Fruit fly (Drosophila melanogaster) whole organism: ENCODE results near the gene pum.

Source experiments
- CG8478 ChIP-seq: fragments of >200 bp; optimal IDR thresholded peaks from 2 replicates; lab custom pipeline; 2018; ENCODE audit warnings: inconsistent platforms
- Dll ChIP-seq: fragments of >200 bp; optimal IDR thresholded peaks from 2 replicates; lab custom pipeline; 2017
- EcR ChIP-seq, 2 experiments: fragments of >200 bp; optimal IDR thresholded peaks; 2 replicates each; lab custom pipeline; 2017; ENCODE audit warnings: missing biosample characterization in 2 of 2, missing genetic modification characterization in 2 of 2, missing genetic modification reagents in 2 of 2
- pan ChIP-seq: fragments of >200 bp; optimal IDR thresholded peaks from 2 replicates; lab custom pipeline; 2017
- psq ChIP-seq: fragments of >200 bp; optimal IDR thresholded peaks from 2 replicates; lab custom pipeline; 2017
- usp ChIP-seq: fragments of >200 bp; optimal IDR thresholded peaks from 2 replicates; lab custom pipeline; 2017; ENCODE audit warnings: missing biosample characterization, missing genetic modification characterization, mixed read lengths

DNA sequence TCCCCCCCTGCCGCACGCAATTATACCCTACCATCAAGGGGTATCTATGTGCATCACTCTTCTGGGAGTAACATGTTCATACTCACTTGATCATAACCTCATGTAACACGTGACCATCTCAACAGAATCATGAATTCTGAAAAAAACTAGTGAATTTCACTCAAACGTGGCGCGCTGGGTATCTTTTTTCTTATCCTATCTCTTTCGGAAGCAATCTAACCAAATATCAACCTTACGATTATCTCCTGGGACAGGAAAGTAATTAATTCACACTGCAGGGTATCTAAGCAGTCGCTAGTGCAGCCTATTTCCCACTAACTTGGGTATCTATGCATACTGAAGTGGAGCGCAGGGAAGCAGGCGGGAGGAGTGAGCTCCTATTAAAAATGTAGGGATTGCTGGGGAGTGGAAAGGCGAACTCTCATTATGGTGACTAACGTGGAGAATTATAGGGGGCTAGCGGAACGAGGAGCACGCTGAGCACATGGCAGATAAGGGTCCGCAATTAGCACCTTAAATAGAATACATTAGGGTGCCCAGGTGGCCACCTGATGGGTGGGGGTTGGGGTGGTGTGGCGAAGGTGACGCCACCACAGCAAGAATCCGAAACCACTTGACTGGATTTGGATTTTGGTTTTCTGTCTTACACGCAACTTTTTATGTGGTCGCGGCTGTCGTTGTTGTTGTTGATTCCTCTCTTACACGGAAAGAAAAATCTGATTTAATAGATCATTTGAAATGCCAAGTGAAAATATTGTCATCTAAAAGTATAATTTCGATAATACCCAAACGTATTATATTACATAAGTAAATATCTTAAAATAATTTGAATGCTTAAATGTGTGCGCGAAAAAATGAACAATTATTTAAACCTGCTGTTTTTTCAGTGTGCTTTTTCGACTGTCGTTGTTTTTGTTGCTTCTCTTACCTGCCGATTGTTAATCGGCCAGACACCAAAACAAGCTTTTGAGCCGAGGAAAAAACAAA is 182.1 kb downstream of the pum start:
- TF ChIP-seq usp (no peak), EcR (GFP tag; optimal IDR thresholded peaks at IDR 0.05; lab: Kevin White, UChicago) (no peak), Dll (lab: Kevin White, UChicago) (no peak), psq (no peak), CG8478 (lab: Kevin White, UChicago) (no peak), pan (lab: Kevin White, UChicago) (no peak)
